Worm (Caenorhabditis elegans): ENCODE results near the gene str-171.

DNA sequence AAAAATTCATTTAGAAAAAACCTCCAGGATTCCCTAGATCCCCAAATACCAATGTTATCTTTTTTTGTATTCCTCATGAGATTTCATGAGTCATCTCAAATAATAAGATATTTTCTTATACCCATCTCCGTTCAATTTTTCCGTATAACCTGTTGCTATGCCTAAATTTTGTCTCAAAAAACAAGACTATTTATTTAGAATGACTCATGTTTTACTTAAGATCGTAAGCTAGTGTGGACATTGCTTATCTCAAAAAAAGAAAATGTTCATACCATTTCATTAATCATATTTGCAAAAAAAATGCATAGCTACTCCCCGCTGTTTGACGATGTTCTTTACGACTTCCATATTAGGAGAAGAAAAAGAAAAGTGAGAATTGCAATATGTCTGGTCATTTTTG is 7.9 kb upstream of the str-171 start, which contains the start of gene K08F9.3:
- TF ChIP-seq mep-1 (tag; optimal IDR thresholded peaks at IDR 0.05) (no peak), ceh-32 (tag; optimal IDR thresholded peaks at IDR 0.05; ENCODE audit: poor library complexity) (no peak), lin-39 (tag; optimal IDR thresholded peaks at IDR 0.05) (no peak)

Data from whole organism, L4 larva.